Worm (Caenorhabditis elegans) whole organism, early embryonic: Measurements from ENCODE around the gene nas-39.

ENCODE experiments used
- ama-1 ChIP-seq: fragments of 150-350 bp; optimal IDR thresholded peaks from 2 replicates; lab custom pipeline; 2014
- ceh-13 ChIP-seq: fragments of 200-800 bp; sonication (Bioruptor generic); optimal IDR thresholded peaks from 2 replicates; lab custom pipeline; 2018; ENCODE audit warnings: mild to moderate bottlenecking, missing genetic modification characterization, missing compliant biosample characterization
- ets-7 ChIP-seq: sonication (generic microtip); optimal IDR thresholded peaks from 2 replicates; lab custom pipeline; 2016; ENCODE audit warnings: missing genotype, missing genetic modification characterization, missing compliant biosample characterization
- flt-1 ChIP-seq: fragments of 200-800 bp; sonication (Bioruptor generic); IDR thresholded peaks from 2 replicates; pipeline ENCODE4 v1.3.6; 2022; ENCODE audit warnings: missing genetic modification characterization, missing compliant biosample characterization
- hmbx-1 ChIP-seq: sonication (generic microtip); optimal IDR thresholded peaks from 2 replicates; lab custom pipeline; 2016; ENCODE audit warnings: mild to moderate bottlenecking, missing genetic modification characterization, missing compliant biosample characterization
- tbx-11 ChIP-seq: fragments of 200-800 bp; sonication (Bioruptor generic); IDR thresholded peaks from 2 replicates; pipeline ENCODE4 v1.3.6; 2022; ENCODE audit warnings: missing genetic modification characterization, missing compliant biosample characterization

DNA sequence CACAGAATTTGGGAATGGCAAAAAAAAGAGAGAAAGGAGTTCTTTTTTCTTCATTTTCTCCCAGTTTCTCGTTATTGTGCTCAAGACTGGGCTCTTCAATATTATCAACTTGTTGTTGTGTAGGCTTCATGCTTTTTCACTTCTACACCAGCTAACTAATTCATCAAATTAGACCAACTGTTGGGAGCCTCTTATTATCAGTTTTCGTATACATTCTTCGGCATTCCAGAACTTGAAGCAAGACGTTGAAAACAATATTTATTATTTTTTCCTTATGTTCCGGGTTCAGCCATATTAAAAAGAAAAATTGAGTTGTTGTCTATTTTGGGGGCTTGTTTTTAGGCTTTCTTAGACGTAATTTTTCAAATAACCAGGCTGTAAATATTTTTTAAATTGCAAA is 26.2 kb downstream of the nas-39 start:
- TF ChIP-seq tbx-11 (GFP tag; lab: Robert Waterston, UW) (no peak), flt-1 (GFP tag; lab: Robert Waterston, UW) (no peak), ets-7 (no peak), ama-1 (lab: Kevin White, UChicago) (no peak), hmbx-1 (tag; lab: Kevin White, UChicago) (no peak), ceh-13 (no peak)
